Worm (Caenorhabditis elegans): ENCODE measurements around the gene aptf-2.
A peak's percentile ranks its signal among the peaks of the same experiment; 100 is the strongest.

Gene aptf-2

ce11 chrIV:13412845-13413383, 2.9 kb downstream of the aptf-2 start, which contains the start of gene gcl-1:
Gene gcl-1 (minus strand): TSS chrIV:13412895.
- TF ChIP-seq mab-5 (tag; optimal IDR thresholded peaks at IDR 0.05): no peak
- peak; percentile 64 for TF ChIP-seq nhr-129 (tag; optimal IDR thresholded peaks at IDR 0.05)
- TF ChIP-seq ztf-4 (tag; optimal IDR thresholded peaks at IDR 0.05): no peak
- TF ChIP-seq C34F6.9 (tag; optimal IDR thresholded peaks at IDR 0.05): peak; percentile 53
- no peak for TF ChIP-seq alr-1 (tag; optimal IDR thresholded peaks at IDR 0.05)
- TF ChIP-seq lin-39 (tag; optimal IDR thresholded peaks at IDR 0.05): no peak
- peak; percentile 0 for TF ChIP-seq F13H6.1 (tag; optimal IDR thresholded peaks at IDR 0.05)
- peak; percentile 15 for TF ChIP-seq unc-55 (GFP tag; optimal IDR thresholded peaks at IDR 0.05)
- no peak for TF ChIP-seq egl-27 (tag; optimal IDR thresholded peaks at IDR 0.05)
- no peak for TF ChIP-seq sma-3 (GFP tag; optimal IDR thresholded peaks at IDR 0.05)

- TF ChIP-seq ztf-1 (GFP tag; conservative IDR thresholded peaks at IDR 0.05) (no peak), crh-2 (tag; optimal IDR thresholded peaks at IDR 0.05) (no peak), sem-4 (tag; optimal IDR thresholded peaks at IDR 0.05) (no peak), Y55F3AM.14 (GFP tag; optimal IDR thresholded peaks at IDR 0.05) (no peak), blmp-1 (tag; optimal IDR thresholded peaks at IDR 0.05; ENCODE audit: insufficient read depth) (peak; percentile 32)
Observed at ce11 chrIV:13408018-13408417, 7.8 kb downstream of the aptf-2 start, which contains the start of gene Y62E10A.19. Gene Y62E10A.19 (minus strand): TSS chrIV:13408306.

- no peak for TF ChIP-seq lin-39 (tag; optimal IDR thresholded peaks at IDR 0.05)
- no peak for TF ChIP-seq peb-1 (tag; optimal IDR thresholded peaks at IDR 0.05)
- no peak for TF ChIP-seq elt-1 (tag; optimal IDR thresholded peaks at IDR 0.05)
- TF ChIP-seq ceh-82 (tag; optimal IDR thresholded peaks at IDR 0.05): no peak
- TF ChIP-seq nhr-237 (tag; optimal IDR thresholded peaks at IDR 0.05): no peak
Observed at ce11 chrIV:13400456-13401364, 15.1 kb downstream of the aptf-2 start, which contains the start of the genes memi-2 and cyp-31A5. Gene memi-2 (minus strand): TSS chrIV:13400506. Gene cyp-31A5 (plus strand): TSS chrIV:13401289.

ce11 chrIV:13398728-13399127, 17.1 kb downstream of the aptf-2 start, which contains the start of gene Y62E10A.13:
Gene Y62E10A.13 (minus strand): TSS chrIV:13399053.
- TF ChIP-seq nhr-77 (tag; optimal IDR thresholded peaks at IDR 0.05) (no peak), R02D3.7 (tag; optimal IDR thresholded peaks at IDR 0.05) (no peak), nhr-129 (tag; optimal IDR thresholded peaks at IDR 0.05) (peak; percentile 40), nhr-11 (tag; optimal IDR thresholded peaks at IDR 0.05) (no peak), nhr-237 (tag; optimal IDR thresholded peaks at IDR 0.05) (no peak), Y55F3AM.14 (GFP tag; optimal IDR thresholded peaks at IDR 0.05) (no peak), nhr-23 (tag; optimal IDR thresholded peaks at IDR 0.05) (no peak), nhr-10 (tag; optimal IDR thresholded peaks at IDR 0.05) (no peak)

- TF ChIP-seq unc-55 (GFP tag; optimal IDR thresholded peaks at IDR 0.05) (no peak), skn-1 (tag; optimal IDR thresholded peaks at IDR 0.05) (peak; percentile 54), sma-3 (GFP tag; optimal IDR thresholded peaks at IDR 0.05) (peak; percentile 20), F13H6.1 (tag; optimal IDR thresholded peaks at IDR 0.05) (peak; percentile 17), crh-2 (tag; optimal IDR thresholded peaks at IDR 0.05) (peak; percentile 66), aly-2 (tag; optimal IDR thresholded peaks at IDR 0.05) (no peak), fos-1 (tag; optimal IDR thresholded peaks at IDR 0.05) (peak; percentile 35), nhr-129 (tag; optimal IDR thresholded peaks at IDR 0.05) (peak; percentile 73), nhr-21 (tag; optimal IDR thresholded peaks at IDR 0.05) (peak; percentile 2), nhr-11 (tag; optimal IDR thresholded peaks at IDR 0.05) (no peak), peb-1 (tag; optimal IDR thresholded peaks at IDR 0.05) (no peak), C34F6.9 (tag; optimal IDR thresholded peaks at IDR 0.05) (no peak), lsy-2 (tag; optimal IDR thresholded peaks at IDR 0.05) (peak in 1 of 2 experiments; percentile 18), lin-13 (GFP tag; optimal IDR thresholded peaks at IDR 0.05) (no peak), sma-9 (GFP tag; optimal IDR thresholded peaks at IDR 0.05) (peak; percentile 63), sma-9 (tag; optimal IDR thresholded peaks at IDR 0.05) (no peak)
Observed at ce11 chrIV:13396375-13396774, 19.5 kb downstream of the aptf-2 start.
